Fruit fly (Drosophila melanogaster) whole organism, embryonic: Measurements from ENCODE around the gene CG2865.

Experiments
- Ada2b ChIP-seq: fragments of 200-800 bp; sonication (Bioruptor generic); IDR thresholded peaks from 2 replicates; pipeline ENCODE4 v1.3.6; 2022; ENCODE audit warnings: missing biosample characterization, missing genetic modification characterization
- C15 ChIP-seq: fragments of 200-800 bp; sonication (Bioruptor generic); IDR thresholded peaks from 3 replicates; pipeline ENCODE4 v1.3.6; 2022; ENCODE audit warnings: missing biosample characterization, missing genetic modification characterization
- CG10543 ChIP-seq: fragments of 200-800 bp; sonication (Bioruptor generic); optimal IDR thresholded peaks from 3 replicates; lab custom pipeline; 2017; ENCODE audit warnings: missing biosample characterization, mild to moderate bottlenecking, missing genetic modification characterization, moderate library complexity
- CG11696 ChIP-seq: fragments of 200-800 bp; sonication (Bioruptor generic); IDR thresholded peaks from 2 replicates; pipeline ENCODE4 v1.3.6; 2022; ENCODE audit warnings: missing biosample characterization, missing genetic modification characterization
- CG11723 ChIP-seq: fragments of 200-800 bp; sonication (Bioruptor generic); optimal IDR thresholded peaks from 2 replicates; lab custom pipeline; 2017; ENCODE audit warnings: missing biosample characterization, mild to moderate bottlenecking, missing genetic modification characterization
- CG12299 ChIP-seq: fragments of 200-800 bp; sonication (Bioruptor generic); optimal IDR thresholded peaks from 2 replicates; lab custom pipeline; 2018; ENCODE audit warnings: missing biosample characterization, mild to moderate bottlenecking, missing genetic modification characterization
- CG13123 ChIP-seq: fragments of 200-800 bp; sonication (Bioruptor generic); optimal IDR thresholded peaks from 2 replicates; lab custom pipeline; 2016; ENCODE audit warnings: missing biosample characterization, missing genetic modification characterization
- CG13775 ChIP-seq: fragments of 200-800 bp; sonication (Bioruptor generic); optimal IDR thresholded peaks from 3 replicates; lab custom pipeline; 2017; ENCODE audit warnings: missing biosample characterization, mild to moderate bottlenecking, missing genetic modification characterization
- CG14710 ChIP-seq: fragments of 200-800 bp; sonication (Bioruptor generic); optimal IDR thresholded peaks from 3 replicates; lab custom pipeline; 2019; ENCODE audit warnings: missing biosample characterization, mild to moderate bottlenecking, missing genetic modification characterization, moderate library complexity
- CG18764 ChIP-seq: fragments of 200-800 bp; sonication (Bioruptor generic); optimal IDR thresholded peaks from 3 replicates; lab custom pipeline; 2016; ENCODE audit warnings: missing biosample characterization, missing genetic modification characterization
- CG2199 ChIP-seq: fragments of 200-800 bp; sonication (Bioruptor generic); IDR thresholded peaks from 3 replicates; pipeline ENCODE4 v1.3.6; 2022; ENCODE audit warnings: missing biosample characterization, missing genetic modification characterization
- CG2202 ChIP-seq: fragments of 200-800 bp; sonication (Bioruptor generic); optimal IDR thresholded peaks from 2 replicates; lab custom pipeline; 2018; ENCODE audit warnings: missing biosample characterization, mild to moderate bottlenecking, missing genetic modification characterization
- CG2875 ChIP-seq: fragments of 200-800 bp; sonication (Bioruptor generic); optimal IDR thresholded peaks from 2 replicates; lab custom pipeline; 2017; ENCODE audit warnings: missing biosample characterization, mild to moderate bottlenecking, missing genetic modification characterization, missing genetic modification reagents
- CG4854 ChIP-seq: fragments of 200-800 bp; sonication (Bioruptor generic); optimal IDR thresholded peaks from 2 replicates; lab custom pipeline; 2016; ENCODE audit warnings: missing biosample characterization, missing genetic modification characterization, inconsistent platforms
- CG5180 ChIP-seq: fragments of 200-800 bp; sonication (Bioruptor generic); optimal IDR thresholded peaks from 3 replicates; lab custom pipeline; 2017; ENCODE audit warnings: missing biosample characterization, missing genetic modification characterization, mild to moderate bottlenecking, moderate library complexity, missing genetic modification reagents
- CG6791 ChIP-seq: fragments of 200-800 bp; sonication (Bioruptor generic); IDR thresholded peaks from 3 replicates; pipeline ENCODE4 v1.3.6; 2022; ENCODE audit warnings: missing biosample characterization, missing genetic modification characterization; ENCODE audit not compliant: partially characterized antibody
- CG7357 ChIP-seq: fragments of 200-800 bp; sonication (Bioruptor generic); IDR thresholded peaks from 3 replicates; pipeline ENCODE4 v1.3.6; 2022; ENCODE audit warnings: missing biosample characterization, missing genetic modification characterization
- CG7839 ChIP-seq: fragments of 200-800 bp; sonication (Bioruptor generic); optimal IDR thresholded peaks from 3 replicates; lab custom pipeline; 2018; ENCODE audit warnings: missing biosample characterization, mild to moderate bottlenecking, missing genetic modification characterization, moderate library complexity
- CG7963 ChIP-seq: fragments of 200-800 bp; sonication (Bioruptor generic); IDR thresholded peaks from 3 replicates; pipeline ENCODE4 v1.3.6; 2022; ENCODE audit warnings: missing biosample characterization, missing genetic modification characterization; ENCODE audit not compliant: partially characterized antibody
- CG8290 ChIP-seq, 3 experiments: fragments of 200-800 bp; sonication (Bioruptor generic); optimal IDR thresholded peaks; 2 replicates each; lab custom pipeline; 2016 to 2019; ENCODE audit warnings: missing biosample characterization in 3 of 3, missing genetic modification characterization in 3 of 3, mild to moderate bottlenecking in 2 of 3, moderate library complexity in 1 of 3
- Drgx ChIP-seq: fragments of 200-800 bp; sonication (Bioruptor generic); IDR thresholded peaks from 2 replicates; pipeline ENCODE4 v1.3.6; 2022; ENCODE audit warnings: missing biosample characterization, missing genetic modification characterization
- ERR ChIP-seq: fragments of 200-800 bp; sonication (Bioruptor generic); optimal IDR thresholded peaks from 2 replicates; lab custom pipeline; 2016; ENCODE audit warnings: missing biosample characterization, missing genetic modification characterization
- HLH4C ChIP-seq: fragments of 200-800 bp; sonication (Bioruptor generic); IDR thresholded peaks from 3 replicates; pipeline ENCODE4 v1.3.6; 2022; ENCODE audit warnings: missing biosample characterization, missing genetic modification characterization; ENCODE audit not compliant: partially characterized antibody
- HmgD ChIP-seq: fragments of 200-800 bp; sonication (Bioruptor generic); optimal IDR thresholded peaks from 3 replicates; lab custom pipeline; 2016; ENCODE audit warnings: missing biosample characterization, missing genetic modification characterization
- Hr3 ChIP-seq: fragments of 200-800 bp; sonication (Bioruptor generic); optimal IDR thresholded peaks from 3 replicates; lab custom pipeline; 2016; ENCODE audit warnings: missing biosample characterization, missing genetic modification characterization
- Lim3 ChIP-seq: fragments of 200-800 bp; sonication (Bioruptor generic); IDR thresholded peaks from 2 replicates; pipeline ENCODE4 v1.3.6; 2022; ENCODE audit warnings: missing biosample characterization, missing genetic modification characterization
- Mes4 ChIP-seq: fragments of 200-800 bp; sonication (Bioruptor generic); optimal IDR thresholded peaks from 2 replicates; lab custom pipeline; 2016; ENCODE audit warnings: missing biosample characterization, missing genetic modification characterization
- Neu2 ChIP-seq: fragments of 200-800 bp; sonication (Bioruptor generic); optimal IDR thresholded peaks from 3 replicates; lab custom pipeline; 2016; ENCODE audit warnings: missing biosample characterization, missing genetic modification characterization, borderline replicate concordance
- Oli ChIP-seq: fragments of 200-800 bp; sonication (Bioruptor generic); optimal IDR thresholded peaks from 2 replicates; lab custom pipeline; 2018; ENCODE audit warnings: missing biosample characterization, mild to moderate bottlenecking, missing genetic modification characterization, moderate library complexity
- Ptx1 ChIP-seq: fragments of 200-800 bp; sonication (Bioruptor generic); IDR thresholded peaks from 2 replicates; pipeline ENCODE4 v1.3.6; 2022; ENCODE audit warnings: missing biosample characterization, missing genetic modification characterization
- Ravus ChIP-seq: fragments of 200-800 bp; sonication (Bioruptor generic); IDR thresholded peaks from 2 replicates; pipeline ENCODE4 v1.3.6; 2022; ENCODE audit warnings: missing biosample characterization, missing genetic modification characterization
- al ChIP-seq: fragments of 200-800 bp; sonication (Bioruptor generic); IDR thresholded peaks from 2 replicates; pipeline ENCODE4 v1.3.6; 2022; ENCODE audit warnings: missing biosample characterization, missing genetic modification characterization
- ato ChIP-seq: fragments of 200-800 bp; sonication (Bioruptor generic); IDR thresholded peaks from 2 replicates; pipeline ENCODE4 v1.3.6; 2022; ENCODE audit warnings: missing biosample characterization, missing genetic modification characterization; ENCODE audit not compliant: partially characterized antibody
- bcd ChIP-seq: fragments of 200-800 bp; sonication (Bioruptor generic); optimal IDR thresholded peaks from 2 replicates; lab custom pipeline; 2017; ENCODE audit warnings: missing biosample characterization, mild to moderate bottlenecking, missing genetic modification characterization
- bigmax ChIP-seq: fragments of 200-800 bp; sonication (Bioruptor generic); optimal IDR thresholded peaks from 2 replicates; lab custom pipeline; 2018; ENCODE audit warnings: missing biosample characterization, mild to moderate bottlenecking, missing genetic modification characterization
- croc ChIP-seq: fragments of 200-800 bp; sonication (Bioruptor generic); conservative IDR thresholded peaks from 3 replicates; pipeline ENCODE4 v1.3.6; 2022; ENCODE audit warnings: missing biosample characterization, missing genetic modification characterization
- fd3F ChIP-seq: fragments of 200-800 bp; sonication (Bioruptor generic); optimal IDR thresholded peaks from 2 replicates; lab custom pipeline; 2018; ENCODE audit warnings: missing biosample characterization, mild to moderate bottlenecking, missing genetic modification characterization, moderate library complexity
- fd64A ChIP-seq: fragments of 200-800 bp; sonication (Bioruptor generic); optimal IDR thresholded peaks from 3 replicates; lab custom pipeline; 2018; ENCODE audit warnings: missing biosample characterization, mild to moderate bottlenecking, missing genetic modification characterization
- grn ChIP-seq: fragments of 200-800 bp; sonication (Bioruptor generic); optimal IDR thresholded peaks from 3 replicates; lab custom pipeline; 2017; ENCODE audit warnings: missing biosample characterization, missing genetic modification characterization
- gt ChIP-seq: fragments of 200-800 bp; sonication (Bioruptor generic); IDR thresholded peaks from 2 replicates; pipeline ENCODE4 v1.3.6; 2022; ENCODE audit warnings: missing biosample characterization, missing genetic modification characterization
- her ChIP-seq: fragments of 200-800 bp; sonication (Bioruptor generic); optimal IDR thresholded peaks from 2 replicates; lab custom pipeline; 2016; ENCODE audit warnings: missing biosample characterization, missing genetic modification characterization
- hth ChIP-seq: fragments of >200 bp; optimal IDR thresholded peaks from 2 replicates; lab custom pipeline; 2017; ENCODE audit warnings: inconsistent platforms
- lmd ChIP-seq: fragments of 200-800 bp; sonication (Bioruptor generic); IDR thresholded peaks from 2 replicates; pipeline ENCODE4 v1.3.6; 2022; ENCODE audit warnings: missing biosample characterization, missing genetic modification characterization
- nerfin-2 ChIP-seq: fragments of 200-800 bp; sonication (Bioruptor generic); IDR thresholded peaks from 2 replicates; pipeline ENCODE4 v1.3.6; 2022; ENCODE audit warnings: missing biosample characterization, missing genetic modification characterization; ENCODE audit not compliant: partially characterized antibody
- oc ChIP-seq: fragments of 200-800 bp; sonication (Bioruptor generic); optimal IDR thresholded peaks from 2 replicates; lab custom pipeline; 2018; ENCODE audit warnings: missing biosample characterization, mild to moderate bottlenecking, missing genetic modification characterization, moderate library complexity
- odd ChIP-seq: fragments of 200-800 bp; sonication (Bioruptor generic); optimal IDR thresholded peaks from 2 replicates; lab custom pipeline; 2017; ENCODE audit warnings: missing biosample characterization, mild to moderate bottlenecking, missing genetic modification characterization
- sens ChIP-seq: fragments of 200-800 bp; sonication (Bioruptor generic); peaks from one replicate; lab custom pipeline; 2016; ENCODE audit warnings: missing biosample characterization, missing genetic modification characterization
- trem ChIP-seq: fragments of 200-800 bp; optimal IDR thresholded peaks from 3 replicates; lab custom pipeline; 2019; ENCODE audit warnings: missing biosample characterization, mild to moderate bottlenecking, missing genetic modification characterization, moderate library complexity
- tup ChIP-seq: fragments of 200-800 bp; sonication (Bioruptor generic); optimal IDR thresholded peaks from 2 replicates; lab custom pipeline; 2016; ENCODE audit warnings: missing biosample characterization, mild to moderate bottlenecking, missing genetic modification characterization, moderate library complexity
- zen2 ChIP-seq: fragments of 200-800 bp; sonication (Bioruptor generic); IDR thresholded peaks from 3 replicates; pipeline ENCODE4 v1.3.6; 2022; ENCODE audit warnings: missing biosample characterization, missing genetic modification characterization; ENCODE audit not compliant: partially characterized antibody

Gene CG2865

DNA sequence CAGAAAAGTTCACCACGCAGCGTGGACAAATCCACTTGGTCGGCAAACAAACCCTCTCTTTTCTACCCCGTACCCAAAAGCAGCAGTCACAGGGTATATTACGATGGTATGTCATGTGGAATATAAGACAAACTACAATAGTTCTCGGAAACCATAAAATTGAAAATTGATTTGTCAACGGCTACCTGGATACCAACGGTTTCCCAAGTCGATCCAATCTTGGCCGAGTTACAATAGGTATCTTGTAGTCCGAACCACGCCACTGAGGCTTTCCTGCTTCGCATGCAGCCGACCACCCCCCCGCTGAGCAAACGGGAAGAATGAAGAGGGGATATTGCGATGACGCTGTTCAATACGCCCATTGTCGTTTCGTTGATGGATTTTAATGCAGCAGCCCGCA is 25.2 kb upstream of the CG2865 start (continued):
- TF ChIP-seq trem (tag; lab: Kevin White, UChicago) (peak; percentile 20), her (GFP tag; lab: Kevin White, UChicago) (peak; percentile 13), Ravus (GFP tag; lab: Robert Waterston, UW) (no peak), CG7839 (tag; lab: Kevin White, UChicago) (peak; percentile 29), CG11723 (GFP tag; lab: Kevin White, UChicago) (no peak), sens (GFP tag; lab: Kevin White, UChicago) (peak; percentile 97), CG8290 (GFP tag; optimal IDR thresholded peaks at IDR 0.05; lab: Kevin White, UChicago) (peak; percentile 20), CG8290 (tag; optimal IDR thresholded peaks at IDR 0.05; lab: Kevin White, UChicago) (peak in 1 of 2 experiments; percentile 55), CG2202 (tag; lab: Kevin White, UChicago) (peak; percentile 35), fd64A (GFP tag; lab: Kevin White, UChicago) (no peak), Ptx1 (GFP tag; lab: Robert Waterston, UW) (peak; percentile 82), oc (tag; lab: Kevin White, UChicago) (peak; percentile 72), HmgD (peak; percentile 25), lmd (GFP tag; lab: Robert Waterston, UW) (peak; percentile 71), bcd (GFP tag; lab: Kevin White, UChicago) (peak; percentile 6), CG10543 (GFP tag; lab: Kevin White, UChicago) (no peak), CG11696 (GFP tag; lab: Robert Waterston, UW) (peak; percentile 45; the same call in 1 of the 2 replicates), C15 (GFP tag; lab: Robert Waterston, UW) (peak; percentile 52; the same call in 1 of the 3 replicates), grn (no peak), Drgx (GFP tag; lab: Robert Waterston, UW) (peak; percentile 80), CG14710 (tag; lab: Kevin White, UChicago) (peak; percentile 49), bigmax (GFP tag; lab: Kevin White, UChicago) (no peak), CG7357 (peak; percentile 63; the same call in 1 of the 3 replicates), ERR (peak; percentile 15), CG2199 (GFP tag; lab: Robert Waterston, UW) (peak; percentile 49; the same call in 1 of the 3 replicates), CG5180 (GFP tag; lab: Kevin White, UChicago) (no peak), Mes4 (GFP tag; lab: Kevin White, UChicago) (peak; percentile 52), fd3F (GFP tag; lab: Kevin White, UChicago) (no peak), nerfin-2 (no peak), Ada2b (GFP tag; lab: Robert Waterston, UW) (peak; percentile 50; the same call in 1 of the 2 replicates), croc (GFP tag; lab: Robert Waterston, UW) (peak; percentile 81), CG13123 (no peak), Hr3 (GFP tag; lab: Kevin White, UChicago) (peak; percentile 25), CG12299 (tag; lab: Kevin White, UChicago) (no peak), CG4854 (no peak), hth (lab: Kevin White, UChicago) (no peak), gt (GFP tag; lab: Robert Waterston, UW) (peak; percentile 64), al (GFP tag; lab: Robert Waterston, UW) (no peak), CG6791 (GFP tag; lab: Robert Waterston, UW) (no peak), odd (GFP tag; lab: Kevin White, UChicago) (no peak), tup (no peak), zen2 (GFP tag; lab: Robert Waterston, UW) (no peak), CG13775 (GFP tag; lab: Kevin White, UChicago) (peak; percentile 39), ato (GFP tag; lab: Robert Waterston, UW) (no peak), Neu2 (GFP tag; lab: Kevin White, UChicago) (no peak), CG7963 (no peak), HLH4C (GFP tag; lab: Robert Waterston, UW) (no peak), Oli (tag; lab: Kevin White, UChicago) (peak; percentile 48), CG18764 (no peak), Lim3 (GFP tag; lab: Robert Waterston, UW) (no peak), CG2875 (peak; percentile 55)
